Worm (Caenorhabditis elegans) whole organism, L1 larva: ENCODE measurements around the gene lmp-1.

Experiments used
- C34B4.2 ChIP-seq: sonication (generic microtip); optimal IDR thresholded peaks from 2 replicates; lab custom pipeline; 2017; ENCODE audit warnings: mild to moderate bottlenecking, missing genetic modification characterization, missing compliant biosample characterization
- F16B12.6 ChIP-seq: fragments of 150-350 bp; optimal IDR thresholded peaks from 2 replicates; lab custom pipeline; 2014; ENCODE audit warnings: missing biosample characterization, missing genetic modification characterization
- aha-1 ChIP-seq: fragments of 150-350 bp; optimal IDR thresholded peaks from 2 replicates; lab custom pipeline; 2014; ENCODE audit warnings: missing biosample characterization, missing genetic modification characterization
- ama-1 ChIP-seq: fragments of 150-350 bp; optimal IDR thresholded peaks from 2 replicates; lab custom pipeline; 2014
- ceh-63 ChIP-seq: fragments of 200-800 bp; sonication (Bioruptor generic); optimal IDR thresholded peaks from 2 replicates; lab custom pipeline; 2018; ENCODE audit warnings: mild to moderate bottlenecking, missing genetic modification characterization, missing compliant biosample characterization
- ceh-82 ChIP-seq, 3 experiments: fragments of 150-350 bp in 1 of 3; sonication (generic microtip) in 2 of 3; optimal IDR thresholded peaks; 2 replicates each; lab custom pipeline; 2014 to 2017; ENCODE audit warnings: missing biosample characterization in 3 of 3, missing genetic modification characterization in 3 of 3
- ceh-90 ChIP-seq: sonication (generic microtip); optimal IDR thresholded peaks from 2 replicates; lab custom pipeline; 2016; ENCODE audit warnings: missing genetic modification characterization, missing compliant biosample characterization
- ces-1 ChIP-seq: fragments of 150-350 bp; optimal IDR thresholded peaks from 2 replicates; lab custom pipeline; 2014; ENCODE audit warnings: missing biosample characterization, missing genetic modification reagents, missing genetic modification characterization
- dsc-1 ChIP-seq: sonication (generic microtip); optimal IDR thresholded peaks from 2 replicates; lab custom pipeline; 2016; ENCODE audit warnings: mild to moderate bottlenecking, missing genetic modification characterization, missing compliant biosample characterization
- efl-1 ChIP-seq, 4 experiments: fragments of 150-350 bp; optimal IDR thresholded peaks in 3 of 4; peaks in 1 of 4; 1 replicate in 1 of 4; 2 replicates in 3 of 4; lab custom pipeline; 2014; ENCODE audit warnings: missing biosample characterization in 2 of 4, missing genetic modification characterization in 2 of 4, missing genetic modification reagents in 2 of 4
- egl-13 ChIP-seq: sonication (generic microtip); optimal IDR thresholded peaks from 2 replicates; lab custom pipeline; 2016; ENCODE audit warnings: missing genotype, missing genetic modification reagents, missing genetic modification characterization, missing compliant biosample characterization
- egl-27 ChIP-seq, 2 experiments: fragments of 150-350 bp in 1 of 2; sonication (generic microtip); optimal IDR thresholded peaks; 3 replicates each; lab custom pipeline; 2017 to 2018; ENCODE audit warnings: missing biosample characterization in 2 of 2, missing genetic modification characterization in 2 of 2, missing genetic modification reagents in 2 of 2
- elt-2 ChIP-seq: sonication (generic microtip); optimal IDR thresholded peaks from 2 replicates; lab custom pipeline; 2016; ENCODE audit warnings: missing genetic modification characterization, mild to moderate bottlenecking, inconsistent platforms, missing compliant biosample characterization, missing genetic modification reagents
- elt-3 ChIP-seq, 6 experiments: fragments of 150-350 bp in 1 of 6; sonication (generic microtip); optimal IDR thresholded peaks; 2 replicates each; lab custom pipeline; 2017 to 2018; ENCODE audit warnings: missing biosample characterization in 6 of 6, missing genetic modification characterization in 6 of 6, inconsistent platforms in 1 of 6
- fkh-4 ChIP-seq: sonication (generic microtip); optimal IDR thresholded peaks from 2 replicates; lab custom pipeline; 2016; ENCODE audit warnings: missing compliant biosample characterization, missing genetic modification characterization, borderline replicate concordance
- fkh-8 ChIP-seq: sonication (generic microtip); optimal IDR thresholded peaks from 2 replicates; lab custom pipeline; 2016; ENCODE audit warnings: mild to moderate bottlenecking, missing genetic modification characterization, missing compliant biosample characterization
- grh-1 ChIP-seq: fragments of 200-800 bp; sonication (Bioruptor generic); IDR thresholded peaks from 2 replicates; pipeline ENCODE4 v1.3.6; 2022; ENCODE audit warnings: missing genetic modification reagents, missing genetic modification characterization, missing compliant biosample characterization
- hlh-4 ChIP-seq: sonication (generic microtip); optimal IDR thresholded peaks from 2 replicates; lab custom pipeline; 2016; ENCODE audit warnings: mild to moderate bottlenecking, missing genetic modification characterization, missing compliant biosample characterization
- hpl-2 ChIP-seq: fragments of 150-350 bp; optimal IDR thresholded peaks from 2 replicates; lab custom pipeline; 2014; ENCODE audit warnings: missing biosample characterization, missing genetic modification reagents, missing genetic modification characterization
- irx-1 ChIP-seq: sonication (generic microtip); optimal IDR thresholded peaks from 2 replicates; lab custom pipeline; 2016; ENCODE audit warnings: missing genetic modification characterization, missing compliant biosample characterization
- lin-14 ChIP-seq: fragments of 200-800 bp; sonication (Bioruptor generic); optimal IDR thresholded peaks from 2 replicates; lab custom pipeline; 2018; ENCODE audit warnings: mild to moderate bottlenecking, missing genetic modification characterization, moderate library complexity, missing compliant biosample characterization
- lin-15B ChIP-seq: fragments of 150-350 bp; sonication (generic microtip); optimal IDR thresholded peaks from 3 replicates; lab custom pipeline; 2014; ENCODE audit warnings: missing biosample characterization, missing genetic modification characterization
- lin-35 ChIP-seq, 2 experiments: fragments of 150-350 bp; optimal IDR thresholded peaks; 2 replicates each; lab custom pipeline; 2014; ENCODE audit warnings: missing biosample characterization in 2 of 2, missing genetic modification characterization in 2 of 2, missing genetic modification reagents in 2 of 2
- lsy-2 ChIP-seq, 2 experiments: fragments of 150-350 bp; optimal IDR thresholded peaks; 2 replicates each; lab custom pipeline; 2014; ENCODE audit warnings: missing biosample characterization in 2 of 2, missing genetic modification characterization in 2 of 2
- mef-2 ChIP-seq: fragments of 150-350 bp; optimal IDR thresholded peaks from 2 replicates; lab custom pipeline; 2014; ENCODE audit warnings: missing biosample characterization, missing genetic modification characterization
- mep-1 ChIP-seq: fragments of 150-350 bp; optimal IDR thresholded peaks from 2 replicates; lab custom pipeline; 2014; ENCODE audit warnings: missing biosample characterization, missing genetic modification characterization
- nhr-11 ChIP-seq: fragments of 150-350 bp; optimal IDR thresholded peaks from 2 replicates; lab custom pipeline; 2014; ENCODE audit warnings: missing biosample characterization, missing genetic modification characterization
- nhr-19 ChIP-seq: fragments of 200-800 bp; sonication (Bioruptor generic); conservative IDR thresholded peaks from 2 replicates; pipeline ENCODE4 v1.3.6; 2022; ENCODE audit warnings: missing genetic modification characterization, missing compliant biosample characterization
- nhr-20 ChIP-seq: sonication (generic microtip); optimal IDR thresholded peaks from 2 replicates; lab custom pipeline; 2016; ENCODE audit warnings: mild to moderate bottlenecking, missing genetic modification characterization, missing compliant biosample characterization
- nhr-237 ChIP-seq: fragments of 150-350 bp; optimal IDR thresholded peaks from 2 replicates; lab custom pipeline; 2014; ENCODE audit warnings: missing biosample characterization, missing genetic modification characterization
- nhr-47 ChIP-seq: sonication (generic microtip); optimal IDR thresholded peaks from 2 replicates; lab custom pipeline; 2016; ENCODE audit warnings: mild to moderate bottlenecking, missing genetic modification characterization, moderate library complexity, missing compliant biosample characterization
- nhr-71 ChIP-seq: sonication (generic microtip); optimal IDR thresholded peaks from 2 replicates; lab custom pipeline; 2016; ENCODE audit warnings: mild to moderate bottlenecking, missing genetic modification characterization, moderate library complexity, missing compliant biosample characterization
- nhr-77 ChIP-seq: fragments of 150-350 bp; optimal IDR thresholded peaks from 2 replicates; lab custom pipeline; 2014; ENCODE audit warnings: missing biosample characterization, missing genetic modification characterization
- nhr-85 ChIP-seq: sonication (generic microtip); peaks from one replicate; lab custom pipeline; 2016; ENCODE audit warnings: missing genetic modification characterization, inconsistent platforms, missing compliant biosample characterization
- nhr-90 ChIP-seq: sonication (generic microtip); optimal IDR thresholded peaks from 2 replicates; lab custom pipeline; 2016; ENCODE audit warnings: mild to moderate bottlenecking, missing genetic modification characterization, missing compliant biosample characterization; ENCODE audit not compliant: poor library complexity
- pqm-1 ChIP-seq: sonication (generic microtip); optimal IDR thresholded peaks from 3 replicates; lab custom pipeline; 2017; ENCODE audit warnings: missing biosample characterization, missing genetic modification characterization
- skn-1 ChIP-seq: fragments of 150-350 bp; optimal IDR thresholded peaks from 2 replicates; lab custom pipeline; 2014; ENCODE audit warnings: missing biosample characterization, missing genetic modification characterization
- sptf-1 ChIP-seq: fragments of 150-350 bp; optimal IDR thresholded peaks from 2 replicates; lab custom pipeline; 2014; ENCODE audit warnings: missing biosample characterization, missing genetic modification characterization
- swsn-7 ChIP-seq: sonication (generic microtip); optimal IDR thresholded peaks from 2 replicates; lab custom pipeline; 2016; ENCODE audit warnings: missing genetic modification characterization, missing compliant biosample characterization
- tlp-1 ChIP-seq: fragments of 150-350 bp; optimal IDR thresholded peaks from 2 replicates; lab custom pipeline; 2014; ENCODE audit warnings: missing biosample characterization, missing genetic modification characterization
- unc-62 ChIP-seq: fragments of 150-350 bp; optimal IDR thresholded peaks from 2 replicates; lab custom pipeline; 2014; ENCODE audit warnings: missing biosample characterization, missing genetic modification reagents, missing genetic modification characterization
- xbp-1 ChIP-seq: sonication (generic microtip); optimal IDR thresholded peaks from 2 replicates; lab custom pipeline; 2016; ENCODE audit warnings: missing genetic modification characterization, missing compliant biosample characterization
- zip-4 ChIP-seq: fragments of 200-800 bp; sonication (Bioruptor generic); optimal IDR thresholded peaks from 2 replicates; lab custom pipeline; 2018; ENCODE audit warnings: mild to moderate bottlenecking, missing genetic modification characterization, moderate library complexity, missing compliant biosample characterization

Gene lmp-1

DNA sequence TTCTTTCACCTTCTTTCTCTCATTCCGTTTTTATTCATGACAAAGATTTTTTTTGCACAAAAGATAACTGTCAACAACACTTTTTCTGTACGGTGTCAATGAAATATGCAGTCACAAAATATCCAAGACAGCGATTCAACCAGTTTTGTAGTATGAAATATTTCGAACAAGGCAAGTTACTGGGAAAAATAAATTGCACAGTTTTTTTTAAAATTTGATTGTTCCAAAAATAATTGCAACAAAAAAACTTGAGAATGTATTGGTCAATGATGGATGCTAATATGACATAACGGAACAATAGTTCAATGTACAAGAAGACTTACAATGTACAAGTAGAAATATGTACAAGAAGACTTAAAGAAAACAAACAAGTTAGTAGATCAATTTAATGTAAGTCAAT, 31.7 kb downstream of the lmp-1 start:
- TF ChIP-seq xbp-1 (tag; lab: Kevin White, UChicago) (no peak), elt-3 (tag; optimal IDR thresholded peaks at IDR 0.05; lab: Kevin White, UChicago) (no peak), ceh-90 (no peak), grh-1 (GFP tag; lab: Robert Waterston, UW) (no peak), aha-1 (tag; lab: Kevin White, UChicago) (no peak), C34B4.2 (tag; lab: Kevin White, UChicago) (no peak), nhr-20 (no peak), hpl-2 (GFP tag; lab: Kevin White, UChicago) (no peak), lin-14 (GFP tag; lab: Kevin White, UChicago) (no peak), lsy-2 (tag; optimal IDR thresholded peaks at IDR 0.05; lab: Kevin White, UChicago) (no peak), fkh-8 (tag; lab: Kevin White, UChicago) (no peak)

DNA sequence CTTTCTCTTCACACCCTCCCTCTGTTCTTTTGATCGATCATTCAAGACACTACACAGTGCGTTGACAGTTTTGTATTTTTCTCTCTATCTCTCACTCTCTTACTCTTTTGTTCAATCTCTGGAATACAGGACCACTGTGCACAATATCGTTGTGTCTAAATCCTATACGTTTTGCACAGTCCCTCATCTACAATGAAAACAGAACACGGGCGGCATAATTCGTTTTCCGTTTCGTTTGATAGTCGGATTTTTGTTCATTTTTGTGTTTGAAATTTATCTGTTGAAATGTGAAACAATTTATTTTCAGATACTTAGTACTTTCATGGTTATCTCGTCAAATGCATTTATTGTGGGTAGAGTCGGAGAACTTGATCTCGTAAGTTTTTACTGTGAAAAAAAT, 36.0 kb downstream of the lmp-1 start, which contains the start of gene C03B1.7:
C03B1.7 (plus strand) TSS at position 301 of the 400 bp plus-strand sequence.
- TF ChIP-seq nhr-11 (tag; lab: Kevin White, UChicago): no peak
- no peak for TF ChIP-seq ama-1 (lab: Kevin White, UChicago)
- no peak for TF ChIP-seq zip-4
- no peak for TF ChIP-seq dsc-1
- TF ChIP-seq sptf-1 (tag; lab: Kevin White, UChicago): no peak
- TF ChIP-seq irx-1 (tag; lab: Kevin White, UChicago): no peak
- no peak for TF ChIP-seq nhr-19 (GFP tag; lab: Robert Waterston, UW)
- no peak for TF ChIP-seq nhr-85 (tag; lab: Kevin White, UChicago)
- TF ChIP-seq nhr-77 (tag; lab: Kevin White, UChicago): no peak
- TF ChIP-seq egl-13: no peak
- no peak for TF ChIP-seq elt-3 (tag; optimal IDR thresholded peaks at IDR 0.05; lab: Kevin White, UChicago)
- TF ChIP-seq fkh-4 (tag; lab: Kevin White, UChicago): no peak
- no peak for TF ChIP-seq ceh-82 (tag; optimal IDR thresholded peaks at IDR 0.05; lab: Kevin White, UChicago)
- no peak for TF ChIP-seq lin-15B (tag; lab: Kevin White, UChicago)
- TF ChIP-seq fkh-8 (tag; lab: Kevin White, UChicago): no peak
- no peak for TF ChIP-seq swsn-7 (tag; lab: Kevin White, UChicago)
- TF ChIP-seq hpl-2 (GFP tag; lab: Kevin White, UChicago): no peak
- no peak for TF ChIP-seq nhr-47

DNA sequence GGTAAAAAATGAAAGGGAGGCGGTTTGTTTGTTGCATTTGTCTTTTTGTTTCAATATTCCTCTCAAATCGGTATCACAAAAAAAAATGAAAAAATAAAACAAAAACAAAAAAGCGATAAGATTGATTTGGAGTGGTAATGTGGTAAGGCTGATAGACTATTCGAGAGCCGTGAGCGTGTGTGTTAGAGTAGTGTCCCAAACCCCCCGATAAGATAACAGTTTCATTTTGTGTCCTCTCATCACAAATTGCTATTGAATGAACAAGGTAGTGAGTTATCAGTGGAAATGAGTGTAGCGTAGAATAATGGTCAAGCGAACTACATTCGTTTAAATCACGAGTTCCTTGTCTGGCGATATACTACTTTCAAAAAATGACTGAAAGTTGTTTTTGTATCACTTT, 39.0 kb downstream of the lmp-1 start:
- peak; percentile 41 for TF ChIP-seq nhr-20
- TF ChIP-seq nhr-90 (tag; lab: Kevin White, UChicago): peak; percentile 38
- peak; percentile 95 for TF ChIP-seq elt-2 (tag; lab: Kevin White, UChicago)
- peak; percentile 20 for TF ChIP-seq pqm-1
- TF ChIP-seq tlp-1 (tag; lab: Kevin White, UChicago): peak; percentile 15
- TF ChIP-seq egl-13: no peak
- no peak for TF ChIP-seq nhr-85 (tag; lab: Kevin White, UChicago)
- no peak for TF ChIP-seq efl-1 (optimal IDR thresholded peaks at IDR 0.05; lab: Kevin White, UChicago)
- TF ChIP-seq efl-1 (GFP tag; optimal IDR thresholded peaks at IDR 0.05 in 1 of 2; lab: Kevin White, UChicago): peak in 1 of 2 experiments; percentile 38
- no peak for TF ChIP-seq ceh-63 (GFP tag; lab: Kevin White, UChicago)
- TF ChIP-seq lin-35 (GFP tag; optimal IDR thresholded peaks at IDR 0.05; lab: Kevin White, UChicago): peak in 1 of 2 experiments; percentile 45
- TF ChIP-seq nhr-71 (tag; lab: Kevin White, UChicago): peak; percentile 15

DNA sequence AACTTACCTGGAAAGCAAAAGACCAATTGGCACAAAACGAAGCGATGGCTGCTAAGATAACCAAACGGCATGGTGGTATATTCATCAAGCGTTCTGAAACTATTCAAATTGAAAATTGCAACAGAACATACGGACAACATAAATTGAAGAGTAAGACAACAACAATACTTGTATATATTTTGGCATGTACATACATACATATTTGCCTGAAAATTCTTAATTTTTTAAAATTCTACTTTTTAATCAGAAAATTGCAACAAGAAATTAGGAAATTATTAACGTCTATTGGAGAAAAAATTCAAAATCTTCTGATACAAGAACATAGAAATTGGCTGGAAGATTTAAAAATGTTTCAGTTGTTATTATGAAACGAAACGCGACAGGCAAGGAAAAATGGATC, 39.5 kb downstream of the lmp-1 start, which contains the start of gene C03B1.13:
C03B1.13 (minus strand) TSS at position 101 of the 400 bp plus-strand sequence.
- TF ChIP-seq elt-2 (tag; lab: Kevin White, UChicago): no peak
- TF ChIP-seq lin-14 (GFP tag; lab: Kevin White, UChicago): no peak
- TF ChIP-seq egl-13: no peak
- TF ChIP-seq egl-27 (tag; optimal IDR thresholded peaks at IDR 0.05; lab: Kevin White, UChicago): no peak
- no peak for TF ChIP-seq nhr-237 (tag; lab: Kevin White, UChicago)
- TF ChIP-seq tlp-1 (tag; lab: Kevin White, UChicago): no peak
- no peak for TF ChIP-seq ces-1 (GFP tag; lab: Kevin White, UChicago)
- no peak for TF ChIP-seq mep-1
- TF ChIP-seq F16B12.6: no peak
- TF ChIP-seq mef-2 (tag; lab: Kevin White, UChicago): no peak
- no peak for TF ChIP-seq skn-1 (tag; lab: Kevin White, UChicago)
- no peak for TF ChIP-seq hlh-4 (tag; lab: Kevin White, UChicago)
- no peak for TF ChIP-seq unc-62 (GFP tag; lab: Kevin White, UChicago)
